Worm (Caenorhabditis elegans) whole organism, early embryonic: Measurements from ENCODE around the gene K09F6.9.

Experiments
- ama-1 ChIP-seq: fragments of 150-350 bp; optimal IDR thresholded peaks from 2 replicates; lab custom pipeline; 2014
- hmbx-1 ChIP-seq: sonication (generic microtip); optimal IDR thresholded peaks from 2 replicates; lab custom pipeline; 2016; ENCODE audit warnings: mild to moderate bottlenecking, missing genetic modification characterization, missing compliant biosample characterization
- tbx-37 ChIP-seq: fragments of 200-800 bp; sonication (Bioruptor generic); conservative IDR thresholded peaks from 2 replicates; pipeline ENCODE4 v1.3.6; 2022; ENCODE audit warnings: missing genetic modification reagents, missing genetic modification characterization, missing compliant biosample characterization

ce11 chrII:2302330-2302729, 19.8 kb upstream of the K09F6.9 start, which contains the start of gene B0281.6:
- TF ChIP-seq hmbx-1: no peak
- no peak for TF ChIP-seq ama-1 (lab: Kevin White, UChicago)
- TF ChIP-seq tbx-37 (GFP tag; lab: Robert Waterston, UW): no peak
